Fruit fly (Drosophila melanogaster): ENCODE data around the gene CG10469.

Gene CG10469

dm6 chr3L:6054803-6055202 is 38.3 kb downstream of the CG10469 start, which contains the start of gene tant (continued):
- TF ChIP-seq cas (GFP tag; IDR thresholded peaks at IDR 0.05) (no peak), hth (optimal IDR thresholded peaks at IDR 0.05) (no peak), CG17802 (tag; optimal IDR thresholded peaks at IDR 0.05) (no peak), CG9932 (GFP tag; IDR thresholded peaks at IDR 0.05) (peak; percentile 37; the same call in 1 of the 2 replicates), CG2202 (tag; optimal IDR thresholded peaks at IDR 0.05) (no peak), CG12744 (GFP tag; optimal IDR thresholded peaks at IDR 0.05) (no peak), CG2120 (GFP tag; optimal IDR thresholded peaks at IDR 0.05) (peak; percentile 16), Mad (GFP tag; optimal IDR thresholded peaks at IDR 0.05) (peak; percentile 2), ac (GFP tag; optimal IDR thresholded peaks at IDR 0.05) (no peak), Elba2 (GFP tag; optimal IDR thresholded peaks at IDR 0.05) (no peak), CG14710 (tag; optimal IDR thresholded peaks at IDR 0.05) (peak; percentile 99), CG8765 (GFP tag; IDR thresholded peaks at IDR 0.05) (no peak), CG7556 (GFP tag; optimal IDR thresholded peaks at IDR 0.05) (no peak), Trl (optimal IDR thresholded peaks at IDR 0.05) (no peak), Trl (GFP tag; optimal IDR thresholded peaks at IDR 0.05) (no peak), Aef1 (GFP tag; IDR thresholded peaks at IDR 0.05) (no peak), Ptx1 (GFP tag; IDR thresholded peaks at IDR 0.05) (no peak), sens-2 (GFP tag; IDR thresholded peaks at IDR 0.05) (no peak), run (tag; optimal IDR thresholded peaks at IDR 0.05) (no peak), Fer3 (tag; optimal IDR thresholded peaks at IDR 0.05) (no peak), NFAT (GFP tag; IDR thresholded peaks at IDR 0.05) (no peak), CG11085 (GFP tag; IDR thresholded peaks at IDR 0.05) (no peak), CG14050 (GFP tag; IDR thresholded peaks at IDR 0.05) (no peak), YL-1 (GFP tag; optimal IDR thresholded peaks at IDR 0.05) (no peak), lilli (GFP tag; optimal IDR thresholded peaks at IDR 0.05) (no peak), TFAM (GFP tag; optimal IDR thresholded peaks at IDR 0.05) (no peak), Rfx (GFP tag; IDR thresholded peaks at IDR 0.05) (peak; percentile 40; the same call in 1 of the 2 replicates), gcm (GFP tag; optimal IDR thresholded peaks at IDR 0.05) (no peak), Dek (tag; optimal IDR thresholded peaks at IDR 0.05) (no peak), HHEX (GFP tag; optimal IDR thresholded peaks at IDR 0.05) (no peak), trh (GFP tag; optimal IDR thresholded peaks at IDR 0.05) (no peak), CG8388 (GFP tag; optimal IDR thresholded peaks at IDR 0.05) (no peak), wek (GFP tag; optimal IDR thresholded peaks at IDR 0.05) (no peak), eve (GFP tag; optimal IDR thresholded peaks at IDR 0.05) (no peak), da (GFP tag; optimal IDR thresholded peaks at IDR 0.05) (no peak), MESR4 (GFP tag; optimal IDR thresholded peaks at IDR 0.05) (no peak), al (GFP tag; IDR thresholded peaks at IDR 0.05) (no peak), CG7786 (GFP tag; optimal IDR thresholded peaks at IDR 0.05) (no peak), CG12769 (tag; optimal IDR thresholded peaks at IDR 0.05) (no peak), CG1603 (tag; optimal IDR thresholded peaks at IDR 0.05) (peak; percentile 31)

- TF ChIP-seq Elba2 (GFP tag; optimal IDR thresholded peaks at IDR 0.05) (no peak), dan (GFP tag; IDR thresholded peaks at IDR 0.05) (no peak), gsb (GFP tag; IDR thresholded peaks at IDR 0.05) (no peak), CG2875 (GFP tag; optimal IDR thresholded peaks at IDR 0.05) (no peak), CG11696 (GFP tag; IDR thresholded peaks at IDR 0.05) (no peak), ro (GFP tag; IDR thresholded peaks at IDR 0.05) (no peak), Sox100B (GFP tag; optimal IDR thresholded peaks at IDR 0.05) (no peak), CG10654 (GFP tag; optimal IDR thresholded peaks at IDR 0.05) (no peak), fru (optimal IDR thresholded peaks at IDR 0.05) (no peak), kah (GFP tag; optimal IDR thresholded peaks at IDR 0.05) (no peak), so (GFP tag; IDR thresholded peaks at IDR 0.05) (no peak), CG6654 (GFP tag; optimal IDR thresholded peaks at IDR 0.05) (no peak), CG14860 (GFP tag; IDR thresholded peaks at IDR 0.05; ENCODE audit: partially characterized antibody) (no peak)
Observed at dm6 chr3L:6054343-6054742, 38.8 kb downstream of the CG10469 start, which contains the start of gene Jon65Ai. Jon65Ai (minus strand) TSS chr3L:6054443.
